Worm (Caenorhabditis elegans): Measurements from ENCODE around the gene best-19.

best-19 gene

DNA sequence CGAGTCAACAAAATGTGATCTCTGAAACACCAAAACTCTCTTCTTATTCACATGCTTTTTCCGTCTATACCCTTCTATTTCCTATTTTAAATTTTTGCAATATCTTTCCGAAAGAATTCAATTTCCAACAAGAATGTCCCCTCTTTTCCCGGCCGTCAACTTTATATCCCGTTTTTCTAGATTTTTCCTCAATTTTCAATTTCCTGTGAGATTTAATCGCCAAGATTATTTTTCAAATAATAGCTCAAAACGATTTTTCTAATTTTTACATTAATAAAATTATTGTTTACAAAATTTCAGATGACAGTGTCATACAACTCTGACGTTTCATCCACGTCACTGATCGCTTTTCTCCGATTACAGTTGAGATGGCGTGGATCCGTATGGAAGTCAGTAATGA is at the start of gene best-19:
best-19 (plus strand) TSS at position 301 of the 400 bp plus-strand sequence.
- TF ChIP-seq mbf-1 (tag; optimal IDR thresholded peaks at IDR 0.05) (no peak), ceh-16 (tag; optimal IDR thresholded peaks at IDR 0.05) (no peak), peb-1 (tag; optimal IDR thresholded peaks at IDR 0.05) (no peak), zag-1 (tag; optimal IDR thresholded peaks at IDR 0.05) (no peak), C34F6.9 (tag; optimal IDR thresholded peaks at IDR 0.05) (no peak), lin-11 (tag; optimal IDR thresholded peaks at IDR 0.05) (no peak), unc-62 (GFP tag; optimal IDR thresholded peaks at IDR 0.05) (no peak), nhr-6 (tag; optimal IDR thresholded peaks at IDR 0.05) (no peak), aly-2 (tag; optimal IDR thresholded peaks at IDR 0.05) (no peak), ceh-82 (tag; optimal IDR thresholded peaks at IDR 0.05) (no peak), ztf-1 (GFP tag; conservative IDR thresholded peaks at IDR 0.05) (no peak), nhr-12 (tag; optimal IDR thresholded peaks at IDR 0.05) (no peak), Y55F3AM.14 (GFP tag; optimal IDR thresholded peaks at IDR 0.05) (no peak), elt-3 (tag; optimal IDR thresholded peaks at IDR 0.05) (no peak), sma-9 (GFP tag; optimal IDR thresholded peaks at IDR 0.05) (no peak), sma-9 (tag; optimal IDR thresholded peaks at IDR 0.05) (no peak), snpc-4 (tag; optimal IDR thresholded peaks at IDR 0.05) (no peak)

DNA sequence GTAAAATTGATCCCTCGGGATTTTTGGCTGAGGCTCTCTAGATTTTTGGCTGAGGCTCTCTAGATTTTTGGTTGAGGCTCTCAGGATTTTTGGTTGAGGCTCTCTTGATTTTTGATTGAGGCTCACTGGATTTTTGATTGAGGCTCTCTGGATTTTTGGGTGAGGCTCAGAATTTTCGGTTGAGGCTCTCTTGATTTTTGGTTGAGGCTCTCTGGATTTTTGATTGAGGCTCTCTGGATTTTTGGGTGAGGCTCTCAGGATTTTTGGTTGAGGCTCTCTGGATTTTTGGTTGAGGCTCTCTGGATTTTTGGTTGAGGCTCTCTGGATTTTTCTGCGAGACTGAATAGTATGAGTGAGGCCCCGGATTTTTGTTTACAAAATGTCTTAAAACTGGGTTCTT is 47.3 kb upstream of the best-19 start:
- TF ChIP-seq nhr-21 (tag; optimal IDR thresholded peaks at IDR 0.05), result no peak
- no peak for TF ChIP-seq aly-2 (tag; optimal IDR thresholded peaks at IDR 0.05)
- TF ChIP-seq mdl-1 (tag; optimal IDR thresholded peaks at IDR 0.05), result no peak
- no peak for TF ChIP-seq ama-1 (optimal IDR thresholded peaks at IDR 0.05)
- no peak for TF ChIP-seq ZK546.5 (tag; optimal IDR thresholded peaks at IDR 0.05)
- no peak for TF ChIP-seq sma-9 (GFP tag; optimal IDR thresholded peaks at IDR 0.05)
- no peak for TF ChIP-seq sma-9 (tag; optimal IDR thresholded peaks at IDR 0.05)
- no peak for TF ChIP-seq unc-55 (GFP tag; optimal IDR thresholded peaks at IDR 0.05)
- TF ChIP-seq peb-1 (tag; optimal IDR thresholded peaks at IDR 0.05), result no peak
- TF ChIP-seq unc-39 (tag; optimal IDR thresholded peaks at IDR 0.05), result no peak
- no peak for TF ChIP-seq C34F6.9 (tag; optimal IDR thresholded peaks at IDR 0.05)
- TF ChIP-seq zag-1 (tag; optimal IDR thresholded peaks at IDR 0.05), result no peak
- TF ChIP-seq nhr-10 (tag; optimal IDR thresholded peaks at IDR 0.05), result no peak
- TF ChIP-seq ceh-16 (tag; optimal IDR thresholded peaks at IDR 0.05), result no peak
- TF ChIP-seq gmeb-1 (tag; optimal IDR thresholded peaks at IDR 0.05), result no peak
- no peak for TF ChIP-seq ztf-4 (tag; optimal IDR thresholded peaks at IDR 0.05)

DNA sequence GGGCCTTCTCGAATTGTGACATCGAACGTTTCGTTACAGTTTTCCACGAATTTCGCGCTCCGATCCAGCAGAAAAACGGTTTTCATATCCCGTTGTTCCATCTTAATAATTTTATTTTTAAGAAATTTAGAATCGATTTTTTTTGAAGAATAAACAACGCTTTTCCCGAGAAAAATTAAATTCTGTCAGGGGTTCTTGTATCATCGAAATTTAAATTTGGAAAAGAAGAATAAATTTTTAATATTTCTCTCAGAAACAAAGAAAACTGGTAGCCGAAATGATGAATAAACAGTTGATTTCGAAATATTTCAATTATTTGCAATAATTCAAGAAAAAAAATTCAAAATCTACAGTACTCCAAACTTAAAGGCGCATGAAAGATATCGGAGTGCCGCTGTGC is 46.1 kb upstream of the best-19 start, which contains the start of gene ints-13:
ints-13 (minus strand) TSS at position 101 of the 400 bp plus-strand sequence.
- TF ChIP-seq aly-2 (tag; optimal IDR thresholded peaks at IDR 0.05), result no peak

DNA sequence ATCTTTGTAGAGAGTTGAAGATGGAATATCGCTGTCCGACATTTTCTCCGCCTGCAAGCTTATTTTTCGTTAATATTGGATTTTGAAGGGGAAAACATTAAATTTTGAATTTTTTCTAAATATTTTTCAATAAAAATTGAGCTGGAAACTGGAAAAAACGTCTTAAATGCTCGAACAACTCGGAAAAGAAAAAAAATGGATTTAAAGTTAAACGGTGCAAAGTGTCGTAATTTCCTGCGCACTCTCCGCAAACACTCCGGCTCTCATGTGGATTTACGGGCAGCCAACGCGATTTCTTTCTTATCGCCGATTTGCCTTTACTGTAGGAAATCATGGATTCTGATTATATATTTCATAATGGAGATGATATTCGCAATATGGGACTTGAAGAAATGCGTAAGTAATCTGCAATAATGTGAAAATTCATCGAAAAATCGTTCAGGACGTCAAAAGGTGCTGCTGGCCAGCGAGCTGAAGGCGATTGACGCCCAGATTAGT is 43.1 kb upstream of the best-19 start, which contains the start of the genes fnta-1 and cogc-8:
fnta-1 (minus strand) TSS at position 51 of the 498 bp plus-strand sequence.
cogc-8 (plus strand) TSS at position 195 of the 498 bp plus-strand sequence.
- TF ChIP-seq lsy-2 (tag; optimal IDR thresholded peaks at IDR 0.05) (peak in 1 of 2 experiments; percentile 68), sma-3 (GFP tag; optimal IDR thresholded peaks at IDR 0.05) (peak; percentile 24), unc-62 (GFP tag; optimal IDR thresholded peaks at IDR 0.05) (no peak), gmeb-1 (tag; optimal IDR thresholded peaks at IDR 0.05) (peak; percentile 61), mdl-1 (tag; optimal IDR thresholded peaks at IDR 0.05) (no peak), snpc-4 (tag; optimal IDR thresholded peaks at IDR 0.05) (no peak), zag-1 (tag; optimal IDR thresholded peaks at IDR 0.05) (no peak), ztf-4 (tag; optimal IDR thresholded peaks at IDR 0.05) (no peak), nhr-77 (tag; optimal IDR thresholded peaks at IDR 0.05) (no peak), C34F6.9 (tag; optimal IDR thresholded peaks at IDR 0.05) (peak; percentile 58), R02D3.7 (tag; optimal IDR thresholded peaks at IDR 0.05) (peak; percentile 81), crh-2 (tag; optimal IDR thresholded peaks at IDR 0.05) (peak; percentile 11), nhr-11 (tag; optimal IDR thresholded peaks at IDR 0.05) (no peak), unc-55 (GFP tag; optimal IDR thresholded peaks at IDR 0.05) (peak; percentile 76), ama-1 (optimal IDR thresholded peaks at IDR 0.05) (no peak), sma-9 (GFP tag; optimal IDR thresholded peaks at IDR 0.05) (no peak), sma-9 (tag; optimal IDR thresholded peaks at IDR 0.05) (no peak), blmp-1 (tag; optimal IDR thresholded peaks at IDR 0.05; ENCODE audit: insufficient read depth) (no peak), dmd-4 (tag; optimal IDR thresholded peaks at IDR 0.05) (no peak), nhr-129 (tag; optimal IDR thresholded peaks at IDR 0.05) (peak; percentile 51), mab-5 (tag; optimal IDR thresholded peaks at IDR 0.05) (no peak), lin-13 (GFP tag; optimal IDR thresholded peaks at IDR 0.05) (peak; percentile 21)

Measured in whole organism, L2 larva.